Fruit fly (Drosophila melanogaster) whole organism, wandering third instar larva: ENCODE results near the gene PhKgamma.

Experiments
- Dfd ChIP-seq: fragments of >200 bp; optimal IDR thresholded peaks from 2 replicates; lab custom pipeline; 2017; ENCODE audit warnings: missing biosample characterization, missing genetic modification characterization
- N ChIP-seq: fragments of >200 bp; optimal IDR thresholded peaks from 2 replicates; lab custom pipeline; 2018; ENCODE audit warnings: missing biosample characterization, missing external identifiers, missing genetic modification characterization
- br ChIP-seq: fragments of 200-800 bp; sonication (Bioruptor generic); optimal IDR thresholded peaks from 2 replicates; lab custom pipeline; 2016; ENCODE audit warnings: missing biosample characterization, missing genetic modification characterization
- foxo ChIP-seq, 2 experiments: fragments of 200-800 bp; sonication (Bioruptor generic); optimal IDR thresholded peaks; 2 replicates in 1 of 2; 3 replicates in 1 of 2; lab custom pipeline; 2016 to 2017; ENCODE audit warnings: missing biosample characterization in 2 of 2, missing genetic modification characterization in 2 of 2
- fru ChIP-seq: fragments of 200-800 bp; sonication (Bioruptor generic); optimal IDR thresholded peaks from 3 replicates; lab custom pipeline; 2016; ENCODE audit warnings: missing biosample characterization, mild to moderate bottlenecking, missing genetic modification characterization
- lola ChIP-seq: fragments of >200 bp; optimal IDR thresholded peaks from 2 replicates; lab custom pipeline; 2017; ENCODE audit warnings: missing biosample characterization, missing genetic modification characterization
- pan ChIP-seq: fragments of >200 bp; optimal IDR thresholded peaks from 2 replicates; lab custom pipeline; 2017
- psq ChIP-seq: fragments of 200-800 bp; sonication (Bioruptor generic); optimal IDR thresholded peaks from 3 replicates; lab custom pipeline; 2017; ENCODE audit warnings: missing biosample characterization, mild to moderate bottlenecking, missing genetic modification characterization, moderate library complexity
- sv ChIP-seq: fragments of 200-800 bp; sonication (Bioruptor generic); optimal IDR thresholded peaks from 3 replicates; lab custom pipeline; 2016; ENCODE audit warnings: missing biosample characterization, missing genetic modification characterization

DNA sequence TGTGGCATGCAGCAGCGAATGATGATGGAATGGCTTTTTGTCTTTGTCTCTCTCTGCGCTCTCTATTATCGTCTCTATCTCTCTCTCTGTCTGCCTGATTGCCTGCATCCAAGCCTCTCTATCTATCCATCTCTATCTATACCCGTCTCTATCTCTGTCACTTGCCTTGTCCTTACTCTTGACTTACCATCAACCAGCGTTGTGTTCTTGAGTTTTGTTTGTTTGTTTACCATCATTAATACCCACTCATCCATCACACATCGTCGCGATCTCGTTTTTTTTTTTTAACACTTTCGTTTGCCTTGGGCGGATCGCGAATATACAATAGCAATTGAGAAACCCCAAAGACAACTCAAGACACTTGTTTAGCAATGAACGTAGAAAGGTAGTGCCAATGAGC lies 5.3 kb upstream of the PhKgamma start:
- no peak for TF ChIP-seq Dfd (GFP tag; lab: Kevin White, UChicago)
- no peak for TF ChIP-seq pan
- no peak for TF ChIP-seq N (GFP tag; lab: Kevin White, UChicago)
- TF ChIP-seq br (GFP tag; lab: Kevin White, UChicago): no peak
- TF ChIP-seq lola (GFP tag; lab: Kevin White, UChicago): no peak
- no peak for TF ChIP-seq psq (GFP tag; lab: Kevin White, UChicago)
- TF ChIP-seq foxo (GFP tag; optimal IDR thresholded peaks at IDR 0.05; lab: Kevin White, UChicago): no peak
- TF ChIP-seq sv: no peak
- TF ChIP-seq fru (GFP tag; lab: Kevin White, UChicago): no peak
